Fruit fly (Drosophila melanogaster): ENCODE data around the gene CG42717.

The CG42717 gene

dm6 chr3L:16011319-16012210, 21.4 kb downstream of the CG42717 start, which contains the start of gene mib1 (continued):
- peak; percentile 99 for TF ChIP-seq stwl (tag; optimal IDR thresholded peaks at IDR 0.05)
- TF ChIP-seq CG8281 (tag; optimal IDR thresholded peaks at IDR 0.05): no peak
- TF ChIP-seq CG14860 (GFP tag; IDR thresholded peaks at IDR 0.05; ENCODE audit: partially characterized antibody): peak; percentile 71; the same call in 2 of the 3 replicates
- TF ChIP-seq CG14014 (GFP tag; IDR thresholded peaks at IDR 0.05): 0 out of 2 replicates have a peak, but pooled peaks have one; percentile 24
- no peak for TF ChIP-seq Optix (GFP tag; IDR thresholded peaks at IDR 0.05)
- no peak for TF ChIP-seq CG8089 (GFP tag; optimal IDR thresholded peaks at IDR 0.05)
- TF ChIP-seq prd (optimal IDR thresholded peaks at IDR 0.05): no peak
- 0 out of 3 replicates have a peak, but pooled peaks have one; percentile 33 for TF ChIP-seq prd (GFP tag; IDR thresholded peaks at IDR 0.05)
- TF ChIP-seq jumu (GFP tag; optimal IDR thresholded peaks at IDR 0.05): no peak
- no peak for TF ChIP-seq Lim3 (GFP tag; IDR thresholded peaks at IDR 0.05)
- TF ChIP-seq crp (GFP tag; optimal IDR thresholded peaks at IDR 0.05): peak in 1 of 2 experiments; percentile 55
- no peak for TF ChIP-seq Ravus (GFP tag; IDR thresholded peaks at IDR 0.05)
- no peak for TF ChIP-seq BtbVII (GFP tag; optimal IDR thresholded peaks at IDR 0.05)
- no peak for TF ChIP-seq CG11723 (GFP tag; optimal IDR thresholded peaks at IDR 0.05)
- TF ChIP-seq Hr51 (GFP tag; optimal IDR thresholded peaks at IDR 0.05): peak in 1 of 2 experiments; percentile 5
- TF ChIP-seq H15 (GFP tag; IDR thresholded peaks at IDR 0.05): 0 out of 3 replicates have a peak, but pooled peaks have one; percentile 8
- peak; percentile 34 for TF ChIP-seq CG8290 (GFP tag; optimal IDR thresholded peaks at IDR 0.05)
- peak in 1 of 2 experiments; percentile 92 for TF ChIP-seq CG8290 (tag; optimal IDR thresholded peaks at IDR 0.05)
- TF ChIP-seq ham (GFP tag; IDR thresholded peaks at IDR 0.05): 0 out of 2 replicates have a peak, but pooled peaks have one; percentile 7
- peak; percentile 99 for TF ChIP-seq CG4707 (GFP tag; optimal IDR thresholded peaks at IDR 0.05)
- TF ChIP-seq tup (GFP tag; optimal IDR thresholded peaks at IDR 0.05): no peak
- no peak for TF ChIP-seq Usf (GFP tag; optimal IDR thresholded peaks at IDR 0.05)
- 0 out of 2 replicates have a peak, but pooled peaks have one; percentile 6 for TF ChIP-seq Awh (GFP tag; IDR thresholded peaks at IDR 0.05)
- no peak for TF ChIP-seq btn (GFP tag; optimal IDR thresholded peaks at IDR 0.05)
- no peak for TF ChIP-seq Drgx (GFP tag; IDR thresholded peaks at IDR 0.05)
- peak; percentile 18 for TF ChIP-seq CG4854 (GFP tag; optimal IDR thresholded peaks at IDR 0.05)
- peak; percentile 59 for TF ChIP-seq CG2712 (tag; optimal IDR thresholded peaks at IDR 0.05)
- TF ChIP-seq row (GFP tag; IDR thresholded peaks at IDR 0.05): peak; percentile 90
- peak; percentile 71 for TF ChIP-seq nerfin-2 (GFP tag; IDR thresholded peaks at IDR 0.05; ENCODE audit: partially characterized antibody)
- no peak for TF ChIP-seq CG11093 (GFP tag; IDR thresholded peaks at IDR 0.05)
- TF ChIP-seq unpg (GFP tag; optimal IDR thresholded peaks at IDR 0.05): no peak
- no peak for TF ChIP-seq Bdp1 (GFP tag; optimal IDR thresholded peaks at IDR 0.05)
- no peak for TF ChIP-seq CG1832 (GFP tag; optimal IDR thresholded peaks at IDR 0.05)
- no peak for TF ChIP-seq CG1792 (GFP tag; optimal IDR thresholded peaks at IDR 0.05)
- TF ChIP-seq CG4820 (GFP tag; optimal IDR thresholded peaks at IDR 0.05): peak; percentile 5
- TF ChIP-seq CG31365 (tag; optimal IDR thresholded peaks at IDR 0.05): peak; percentile 60
- no peak for TF ChIP-seq CG11247 (GFP tag; IDR thresholded peaks at IDR 0.05)
- peak; percentile 1 for TF ChIP-seq dmrt11E (tag; optimal IDR thresholded peaks at IDR 0.05)
- no peak for TF ChIP-seq CG13123 (GFP tag; optimal IDR thresholded peaks at IDR 0.05)
- no peak for TF ChIP-seq CG5953 (GFP tag; IDR thresholded peaks at IDR 0.05)
- no peak for TF ChIP-seq dimm (GFP tag; IDR thresholded peaks at IDR 0.05)
- TF ChIP-seq Lhr (GFP tag; optimal IDR thresholded peaks at IDR 0.05): peak; percentile 99
- TF ChIP-seq Chrac-16 (GFP tag; optimal IDR thresholded peaks at IDR 0.05): no peak
- TF ChIP-seq CG42726 (GFP tag; IDR thresholded peaks at IDR 0.05; ENCODE audit: partially characterized antibody): peak; percentile 94
- TF ChIP-seq CG13296 (GFP tag; optimal IDR thresholded peaks at IDR 0.05): peak; percentile 45
- no peak for TF ChIP-seq CG3407 (GFP tag; optimal IDR thresholded peaks at IDR 0.05)
- TF ChIP-seq kni (GFP tag; optimal IDR thresholded peaks at IDR 0.05): peak; percentile 40
- peak; percentile 53 for TF ChIP-seq Nf-YC (tag; optimal IDR thresholded peaks at IDR 0.05)

Data from whole organism, embryonic.